Worm (Caenorhabditis elegans): ENCODE measurements around the gene vha-18.

ce11 chrV:8404339-8404738 is 8.9 kb downstream of the vha-18 start:
- no peak for TF ChIP-seq hmbx-1 (tag; optimal IDR thresholded peaks at IDR 0.05)
- no peak for TF ChIP-seq sea-1 (GFP tag; conservative IDR thresholded peaks at IDR 0.05)
- no peak for TF ChIP-seq flt-1 (GFP tag; IDR thresholded peaks at IDR 0.05)
- no peak for TF ChIP-seq tbx-37 (GFP tag; conservative IDR thresholded peaks at IDR 0.05)
- TF ChIP-seq aly-1 (tag; optimal IDR thresholded peaks at IDR 0.05) = no peak
- no peak for TF ChIP-seq ama-1 (optimal IDR thresholded peaks at IDR 0.05)
- no peak for TF ChIP-seq ceh-13 (GFP tag; optimal IDR thresholded peaks at IDR 0.05)
- TF ChIP-seq tra-4 (tag; optimal IDR thresholded peaks at IDR 0.05) = no peak
- TF ChIP-seq pes-1 (GFP tag; IDR thresholded peaks at IDR 0.05) = no peak

All from whole organism, early embryonic.